Fruit fly (Drosophila melanogaster) S2 (cell line): ENCODE results near the gene CG34174.

ENCODE experiments used
- CG8478 ChIP-seq: fragments of >200 bp; optimal IDR thresholded peaks from 2 replicates; lab custom pipeline; 2018
- CTCF ChIP-seq, 2 experiments: fragments of >200 bp; optimal IDR thresholded peaks; 2 replicates each; lab custom pipeline; 2018

Gene CG34174

DNA sequence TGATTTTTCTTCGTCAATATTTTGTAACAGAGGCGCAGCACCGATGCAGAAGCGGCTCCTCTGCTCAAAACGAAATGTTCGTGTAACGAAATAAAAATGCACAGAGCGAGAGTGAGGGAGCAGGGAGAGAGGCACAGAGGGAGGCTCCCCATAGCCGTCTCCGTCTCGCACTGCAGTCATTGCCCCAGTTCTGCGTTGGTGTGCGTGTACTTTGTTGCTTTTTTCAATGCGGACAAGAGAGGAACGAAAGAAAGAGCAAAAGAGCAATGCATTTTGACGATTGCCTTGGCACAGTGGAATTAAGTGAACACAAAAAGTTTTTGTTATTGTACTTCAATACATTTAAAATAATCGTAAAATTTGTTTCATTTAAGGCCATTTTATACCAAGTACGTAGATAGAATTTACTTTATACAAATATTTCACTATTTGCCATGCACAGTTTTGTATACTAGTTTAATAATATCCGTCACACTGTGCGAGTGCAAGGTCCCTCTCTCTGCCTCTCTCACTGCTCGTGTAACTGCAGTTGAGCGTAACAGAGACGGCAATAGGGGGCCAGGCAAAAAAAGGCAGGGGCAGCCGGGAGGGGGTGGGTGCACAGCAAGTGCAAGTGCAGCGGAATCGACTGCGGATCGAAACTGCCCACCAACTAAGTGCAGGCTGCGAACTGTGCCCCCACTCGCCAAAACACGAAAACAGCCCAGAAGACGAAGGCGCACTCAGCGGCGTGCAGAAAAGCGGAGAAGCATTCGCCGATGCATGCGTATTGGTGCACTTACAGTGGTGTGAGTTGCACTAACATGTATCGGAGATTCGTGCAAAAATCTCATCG, 11.8 kb upstream of the CG34174 start:
- TF ChIP-seq CTCF (optimal IDR thresholded peaks at IDR 0.05; lab: Kevin White, UChicago) (no peak), CG8478 (lab: Kevin White, UChicago) (no peak)

DNA sequence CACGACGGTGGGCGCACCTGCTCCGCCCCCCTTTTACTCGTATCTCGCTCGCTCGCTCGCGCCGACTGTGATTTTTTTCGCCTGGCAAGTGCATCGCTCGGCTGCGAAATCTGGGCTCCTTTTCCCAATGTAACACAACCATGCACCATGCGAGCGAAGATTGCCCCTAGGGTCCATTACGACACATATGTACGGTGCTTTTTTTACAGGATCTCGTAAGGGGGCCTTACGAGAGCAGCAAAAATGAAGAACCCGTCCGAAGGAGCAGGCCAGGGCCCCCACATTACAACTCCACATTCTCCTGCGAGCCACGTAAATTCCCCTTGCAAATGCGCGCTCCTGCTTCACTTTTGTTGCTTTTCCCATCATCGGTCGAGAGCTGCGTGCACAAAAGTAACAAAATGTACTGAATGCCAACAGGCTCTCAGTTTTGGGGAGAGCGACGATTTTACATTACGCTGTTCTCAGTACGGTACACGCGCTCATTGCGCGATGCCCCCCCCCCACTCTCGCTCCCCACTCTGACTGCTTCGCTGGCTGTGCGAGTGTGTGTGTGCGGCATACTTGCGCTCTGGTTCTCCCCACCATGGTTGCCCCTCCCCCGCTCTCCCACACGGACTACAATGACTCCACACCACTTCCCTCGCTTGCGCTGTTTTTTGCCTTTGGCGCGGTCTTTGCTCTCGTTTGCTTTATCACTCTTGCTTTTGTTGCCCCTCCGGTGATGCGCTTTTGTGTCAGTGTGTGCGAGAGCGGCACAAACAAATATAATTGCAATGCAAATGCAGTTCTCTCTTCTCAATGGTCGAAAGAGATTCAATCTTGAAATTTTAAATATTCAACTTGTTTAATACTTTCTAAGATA, 11.0 kb upstream of the CG34174 start:
- no peak for TF ChIP-seq CTCF (optimal IDR thresholded peaks at IDR 0.05; lab: Kevin White, UChicago)
- TF ChIP-seq CG8478 (lab: Kevin White, UChicago), result no peak

DNA sequence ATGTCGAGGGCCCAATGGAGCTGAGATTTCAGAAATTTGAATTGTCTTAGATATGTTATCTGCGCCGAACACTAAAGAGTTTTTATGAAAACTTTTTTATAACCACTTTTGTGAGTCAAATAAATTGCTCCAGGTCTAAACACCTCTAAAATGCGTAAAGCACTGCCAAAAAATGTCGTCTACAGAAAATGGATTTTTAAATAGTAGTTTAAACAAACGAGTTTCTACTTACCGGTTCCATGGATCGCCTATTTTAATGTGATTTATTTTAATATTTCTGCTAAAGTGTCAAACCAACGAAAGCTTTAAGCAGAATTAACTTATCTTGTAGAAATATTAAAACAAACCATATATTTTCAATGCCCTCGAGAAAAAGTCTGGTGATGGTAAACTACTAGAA, 8.0 kb upstream of the CG34174 start, which contains the start of gene CG31668:
CG31668 (minus strand) TSS at position 101 of the 400 bp plus-strand sequence.
- TF ChIP-seq CTCF (optimal IDR thresholded peaks at IDR 0.05; lab: Kevin White, UChicago), result no peak
- no peak for TF ChIP-seq CG8478 (lab: Kevin White, UChicago)

DNA sequence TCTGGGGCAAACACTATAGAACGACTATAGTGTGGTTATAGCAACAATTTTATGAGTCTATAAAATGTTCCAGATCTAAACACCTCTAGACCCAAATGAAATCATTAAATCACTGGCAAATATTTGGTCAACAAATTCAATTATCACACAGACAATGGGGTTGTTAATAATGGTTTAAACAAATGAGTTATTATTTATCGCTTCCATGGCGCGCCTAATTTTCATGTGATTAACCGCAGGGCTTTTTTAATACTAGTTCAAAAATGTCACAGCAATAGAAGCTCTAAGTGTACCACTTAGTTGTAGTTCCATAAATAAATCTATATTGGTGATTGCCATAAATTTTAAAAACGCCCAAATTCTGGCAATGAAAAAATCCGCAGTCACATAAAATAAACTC, 5.1 kb upstream of the CG34174 start, which contains the start of gene CG33124:
CG33124 (minus strand) TSS at position 101 of the 400 bp plus-strand sequence.
- TF ChIP-seq CG8478 (lab: Kevin White, UChicago) (no peak), CTCF (optimal IDR thresholded peaks at IDR 0.05; lab: Kevin White, UChicago) (no peak)

DNA sequence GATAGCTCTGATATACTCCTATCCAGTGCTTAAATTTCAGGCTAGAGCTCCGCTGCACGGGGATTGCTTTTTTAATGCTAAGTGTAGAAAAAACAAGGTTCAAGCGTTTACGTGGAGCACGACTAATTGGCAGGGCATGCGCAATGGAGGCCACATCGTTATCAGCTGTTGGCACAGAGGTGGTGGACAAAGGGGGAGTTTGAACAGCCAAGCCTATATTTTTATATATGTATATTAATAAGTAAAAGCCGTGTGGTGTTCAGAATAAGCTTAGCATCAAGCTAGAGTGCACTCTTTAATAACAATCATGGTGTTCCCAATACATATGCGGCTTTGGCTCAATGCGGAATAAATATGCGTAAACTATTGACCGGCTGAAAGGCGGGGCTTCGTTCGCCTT, 1.6 kb upstream of the CG34174 start, which contains the start of gene CG15385:
CG15385 (minus strand) TSS at position 94 of the 400 bp plus-strand sequence.
- TF ChIP-seq CG8478 (lab: Kevin White, UChicago) (no peak), CTCF (optimal IDR thresholded peaks at IDR 0.05; lab: Kevin White, UChicago) (no peak)

DNA sequence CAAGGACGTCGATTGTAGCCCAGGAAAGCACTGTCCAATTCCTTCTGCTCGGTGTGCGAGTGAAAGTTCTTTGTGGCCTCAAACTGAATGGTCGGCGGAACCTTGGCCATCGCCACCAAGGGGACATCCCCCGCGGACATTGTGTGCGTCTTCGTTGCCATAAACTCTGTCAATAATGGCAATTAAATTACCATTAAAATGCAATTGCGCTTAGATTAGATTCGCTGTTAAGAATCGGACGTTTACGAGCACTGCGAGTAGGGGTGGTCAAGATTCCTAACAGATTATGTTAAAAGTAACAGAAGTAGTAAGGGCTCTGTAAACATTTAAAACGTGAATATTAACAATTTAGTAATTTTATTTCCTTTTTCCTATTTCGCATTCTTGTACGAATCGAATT, 2.0 kb downstream of the CG34174 start, which contains the start of gene daed:
daed (minus strand) TSS at position 247 of the 400 bp plus-strand sequence.
- TF ChIP-seq CG8478 (lab: Kevin White, UChicago) (no peak), CTCF (optimal IDR thresholded peaks at IDR 0.05; lab: Kevin White, UChicago) (no peak)

DNA sequence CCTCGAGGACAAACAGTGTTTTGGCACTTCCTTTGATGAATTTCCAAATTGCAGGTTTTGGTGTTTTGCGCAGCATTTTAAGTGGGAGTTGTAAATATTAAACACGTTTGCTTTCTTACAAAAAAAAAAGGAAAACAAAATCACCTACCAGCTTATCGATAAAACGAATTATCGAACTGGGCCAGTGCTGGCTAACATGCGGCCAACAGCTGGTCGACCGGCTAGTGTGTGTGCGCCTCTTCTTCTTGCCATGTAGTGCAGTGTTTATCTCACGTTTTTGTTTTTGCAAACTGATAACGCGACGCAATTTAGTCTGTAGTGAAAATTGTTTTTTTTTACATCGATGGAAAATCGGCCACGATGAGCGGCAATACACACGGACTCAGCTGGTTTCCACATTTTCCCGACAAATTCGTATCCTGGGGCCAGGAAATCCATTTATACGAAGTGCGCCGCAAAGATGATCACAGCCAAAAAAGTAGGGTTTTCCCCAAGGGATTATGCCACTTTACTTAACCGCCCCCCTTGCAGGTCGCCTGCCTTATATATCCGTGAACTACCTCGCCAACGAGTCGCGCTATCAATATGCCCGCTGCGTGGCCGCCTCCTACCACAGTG, 3.1 kb downstream of the CG34174 start, which contains the start of the genes CG15386, CG42371 and mio:
CG15386 (minus strand) TSS at position 180 of the 618 bp plus-strand sequence.
CG42371 (minus strand) TSS at position 180 of the 618 bp plus-strand sequence.
mio (plus strand) TSS at position 224 of the 618 bp plus-strand sequence.
- no peak for TF ChIP-seq CTCF (optimal IDR thresholded peaks at IDR 0.05; lab: Kevin White, UChicago)
- no peak for TF ChIP-seq CG8478 (lab: Kevin White, UChicago)

DNA sequence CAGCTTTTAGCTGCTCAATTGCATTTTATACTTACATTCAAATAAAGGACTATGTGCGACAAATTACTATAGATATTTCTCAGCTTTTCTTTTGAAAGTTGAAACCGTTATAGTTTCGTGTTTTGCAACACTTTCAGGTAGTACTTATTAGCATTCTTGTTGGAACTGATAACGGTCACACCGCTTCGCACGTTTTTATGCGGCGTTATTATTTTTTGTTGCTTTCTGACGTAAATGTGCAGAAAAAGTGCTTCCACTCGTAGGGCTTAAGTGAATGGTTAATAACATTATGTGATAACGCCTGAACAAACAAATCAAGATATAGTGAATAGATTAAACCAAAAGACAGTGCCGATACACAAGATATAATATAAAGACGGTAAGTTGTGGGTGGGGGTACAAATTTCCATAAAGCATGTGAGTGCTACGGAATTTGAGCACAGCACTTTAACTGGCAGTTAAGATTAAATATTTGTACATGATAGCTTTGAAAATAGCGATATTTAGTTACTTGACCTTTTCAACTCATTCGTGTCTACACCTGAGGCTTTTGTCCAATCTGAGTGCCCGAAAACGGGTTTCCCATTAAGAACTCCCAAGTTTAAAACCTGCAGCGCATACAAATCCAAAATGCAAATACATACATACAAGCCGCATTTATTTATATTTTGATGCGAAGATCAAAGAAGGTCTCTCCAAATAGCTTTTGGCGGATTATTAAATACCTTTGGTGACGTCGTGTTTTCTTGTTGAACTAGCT, 6.7 kb downstream of the CG34174 start, which contains the start of gene papi:
papi (plus strand) TSS at position 176 of the 760 bp plus-strand sequence.
- TF ChIP-seq CG8478 (lab: Kevin White, UChicago) (no peak), CTCF (optimal IDR thresholded peaks at IDR 0.05; lab: Kevin White, UChicago) (no peak)

DNA sequence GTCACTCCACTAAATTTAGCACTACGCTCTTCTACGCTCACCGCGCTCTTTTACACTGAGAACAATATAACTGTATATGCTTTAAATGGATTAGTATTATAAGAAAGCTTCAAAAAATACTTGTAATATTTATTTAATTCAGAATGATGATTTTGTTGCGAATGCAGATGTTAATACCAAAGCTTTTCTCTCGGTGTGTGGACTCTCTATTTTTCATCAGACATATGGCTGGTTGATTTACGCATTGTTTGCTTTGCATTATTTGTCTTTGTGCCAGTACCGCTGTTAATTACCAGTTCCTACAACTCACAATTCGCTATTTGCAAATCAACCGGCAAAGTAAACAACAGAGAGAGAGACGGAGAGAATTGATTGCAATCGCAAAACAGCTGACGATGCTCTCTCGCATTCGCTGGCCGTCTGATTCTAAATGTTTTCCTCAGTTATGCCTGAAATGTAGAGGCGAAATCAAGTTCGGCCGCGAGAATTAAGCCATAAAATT, 7.6 kb downstream of the CG34174 start:
- TF ChIP-seq CG8478 (lab: Kevin White, UChicago) (no peak), CTCF (optimal IDR thresholded peaks at IDR 0.05; lab: Kevin White, UChicago) (no peak)

DNA sequence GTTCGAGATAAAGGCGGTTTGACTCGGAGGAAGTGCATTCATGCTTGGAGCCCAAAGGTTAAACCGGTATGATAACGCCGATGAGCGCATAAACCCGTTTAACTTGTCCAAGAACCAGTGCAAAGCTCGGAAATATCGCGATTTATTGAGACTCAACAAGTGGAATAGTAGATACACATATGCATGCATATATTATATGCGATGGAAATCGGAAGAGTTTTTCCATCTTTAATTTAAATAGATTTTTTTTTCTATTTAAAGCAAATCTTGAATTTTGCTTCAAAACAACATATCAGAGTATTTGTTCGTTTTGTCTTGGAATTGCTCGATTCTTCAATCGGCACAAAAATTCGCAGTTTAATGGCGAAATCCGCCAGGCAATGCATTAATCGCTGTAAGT, 8.3 kb downstream of the CG34174 start:
- no peak for TF ChIP-seq CTCF (optimal IDR thresholded peaks at IDR 0.05; lab: Kevin White, UChicago)
- no peak for TF ChIP-seq CG8478 (lab: Kevin White, UChicago)

DNA sequence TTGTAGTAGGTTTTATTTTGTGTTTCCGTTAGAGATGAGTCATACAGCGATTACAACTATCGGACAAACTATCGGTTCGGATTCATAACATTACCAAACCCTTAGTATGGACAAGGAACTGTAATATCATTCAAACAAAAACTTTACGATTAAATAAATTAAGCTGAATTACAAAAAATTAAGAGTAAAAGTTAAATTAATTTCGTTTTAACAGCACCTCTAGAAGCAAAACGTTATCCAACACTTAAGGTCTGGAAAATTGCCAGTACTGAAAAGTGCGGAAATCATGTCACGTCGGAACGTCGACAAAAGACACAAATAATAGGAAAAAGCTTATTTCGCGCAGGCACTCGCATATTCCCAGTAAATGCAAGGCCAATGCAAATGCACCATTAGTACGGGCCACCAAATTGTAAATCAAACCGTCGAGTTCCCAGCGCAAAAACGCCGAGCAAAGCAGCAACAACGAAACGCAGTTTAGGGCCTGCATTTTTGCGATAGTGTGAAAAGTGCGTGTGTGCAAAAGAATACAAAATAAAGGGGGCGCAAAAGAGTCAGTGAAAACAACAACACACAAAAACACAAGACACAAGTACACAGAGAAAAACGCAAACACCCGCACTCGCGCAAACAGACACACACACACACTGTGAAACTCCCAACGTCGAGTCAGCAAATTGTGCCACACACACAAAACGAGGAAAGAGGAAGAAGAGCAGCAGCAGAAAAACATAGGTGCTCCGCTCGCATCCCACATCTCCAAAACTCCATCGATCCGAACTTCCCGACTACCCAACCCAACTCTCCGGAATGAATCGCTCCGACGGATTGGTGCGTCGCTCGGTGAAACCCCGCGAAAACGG, 12.4 kb downstream of the CG34174 start, which contains the start of the genes CG15387 and sau:
CG15387 (minus strand) TSS at position 36 of the 863 bp plus-strand sequence.
sau (plus strand) TSS at position 84 of the 863 bp plus-strand sequence.
- TF ChIP-seq CG8478 (lab: Kevin White, UChicago), result no peak
- no peak for TF ChIP-seq CTCF (optimal IDR thresholded peaks at IDR 0.05; lab: Kevin White, UChicago)

DNA sequence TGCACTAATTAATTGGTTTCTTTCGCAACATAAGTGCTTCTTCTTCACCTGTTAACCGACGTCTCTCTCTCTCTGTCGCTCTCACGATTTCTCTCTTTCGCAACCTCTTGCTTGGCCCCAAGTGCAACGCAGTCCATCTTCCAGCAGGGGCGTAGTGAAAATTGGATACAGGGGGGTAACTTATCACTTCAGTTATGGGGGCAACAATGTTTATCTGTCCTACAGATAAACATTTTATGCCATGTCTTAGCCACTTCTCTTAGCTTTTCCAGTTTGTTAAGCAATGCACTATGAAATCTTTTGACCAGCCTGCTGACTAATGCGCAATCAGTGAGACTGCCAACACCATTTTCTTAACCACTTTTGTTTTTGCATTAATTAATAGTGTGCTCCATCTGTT, 13.2 kb downstream of the CG34174 start:
- TF ChIP-seq CTCF (optimal IDR thresholded peaks at IDR 0.05; lab: Kevin White, UChicago) (no peak), CG8478 (lab: Kevin White, UChicago) (no peak)
